Worm (Caenorhabditis elegans) whole organism, mixed stage, embryonic: Measurements from ENCODE around the gene gyf-1.
A peak's percentile ranks its signal among the peaks of the same experiment; 100 is the strongest.

Source experiments
- M03D4.4 ChIP-seq: sonication (generic microtip); optimal IDR thresholded peaks from 2 replicates; lab custom pipeline; 2017; ENCODE audit warnings: mild to moderate bottlenecking, missing genetic modification characterization, missing compliant biosample characterization
- bed-3 ChIP-seq: fragments of 200-800 bp; sonication (Bioruptor generic); optimal IDR thresholded peaks from 3 replicates; lab custom pipeline; 2018; ENCODE audit warnings: mild to moderate bottlenecking, missing genetic modification characterization, moderate library complexity, missing compliant biosample characterization
- blmp-1 ChIP-seq: fragments of 150-350 bp; optimal IDR thresholded peaks from 2 replicates; lab custom pipeline; 2014; ENCODE audit warnings: missing biosample characterization, missing genetic modification characterization
- ceh-39 ChIP-seq: fragments of 150-350 bp; optimal IDR thresholded peaks from 2 replicates; lab custom pipeline; 2014; ENCODE audit warnings: missing biosample characterization, missing genetic modification characterization
- ceh-43 ChIP-seq: fragments of 200-800 bp; sonication (Bioruptor generic); optimal IDR thresholded peaks from 2 replicates; lab custom pipeline; 2018; ENCODE audit warnings: mild to moderate bottlenecking, missing genetic modification characterization, moderate library complexity, missing compliant biosample characterization
- ceh-83 ChIP-seq: fragments of 200-800 bp; sonication (Bioruptor generic); optimal IDR thresholded peaks from 2 replicates; lab custom pipeline; 2018; ENCODE audit warnings: mild to moderate bottlenecking, missing genetic modification characterization, missing compliant biosample characterization
- ces-1 ChIP-seq: fragments of 150-350 bp; optimal IDR thresholded peaks from 2 replicates; lab custom pipeline; 2014; ENCODE audit warnings: missing biosample characterization, missing genetic modification reagents, missing genetic modification characterization
- cnd-1 ChIP-seq: fragments of 200-800 bp; sonication (Bioruptor generic); optimal IDR thresholded peaks from 2 replicates; lab custom pipeline; 2018; ENCODE audit warnings: mild to moderate bottlenecking, missing genetic modification characterization, missing compliant biosample characterization
- drap-1 ChIP-seq: fragments of 200-800 bp; sonication (Bioruptor generic); optimal IDR thresholded peaks from 3 replicates; lab custom pipeline; 2018; ENCODE audit warnings: mild to moderate bottlenecking, missing genetic modification characterization, missing compliant biosample characterization
- elt-1 ChIP-seq: sonication (generic microtip); optimal IDR thresholded peaks from 2 replicates; lab custom pipeline; 2017; ENCODE audit warnings: missing genetic modification characterization, mild to moderate bottlenecking, missing compliant biosample characterization, antibody characterized with exemption, moderate library complexity, borderline replicate concordance; ENCODE audit not compliant: insufficient read depth
- elt-3 ChIP-seq: fragments of 150-350 bp; optimal IDR thresholded peaks from 2 replicates; lab custom pipeline; 2014; ENCODE audit warnings: missing biosample characterization, missing genetic modification characterization
- flh-1 ChIP-seq: fragments of 200-800 bp; sonication (Bioruptor generic); optimal IDR thresholded peaks from 2 replicates; lab custom pipeline; 2018; ENCODE audit warnings: mild to moderate bottlenecking, missing genetic modification characterization, moderate library complexity, missing compliant biosample characterization
- ham-2 ChIP-seq: fragments of 200-800 bp; sonication (Bioruptor generic); optimal IDR thresholded peaks from 2 replicates; lab custom pipeline; 2018; ENCODE audit warnings: mild to moderate bottlenecking, missing genetic modification characterization, missing compliant biosample characterization
- hlh-1 ChIP-seq: fragments of 150-350 bp; optimal IDR thresholded peaks from 2 replicates; lab custom pipeline; 2014; ENCODE audit warnings: missing biosample characterization, missing genetic modification reagents, missing genetic modification characterization
- lin-13 ChIP-seq: fragments of 150-350 bp; optimal IDR thresholded peaks from 2 replicates; lab custom pipeline; 2014; ENCODE audit warnings: missing biosample characterization, missing genetic modification characterization
- lin-32 ChIP-seq: fragments of 200-800 bp; sonication (Bioruptor generic); optimal IDR thresholded peaks from 2 replicates; lab custom pipeline; 2018; ENCODE audit warnings: mild to moderate bottlenecking, missing genetic modification characterization, missing compliant biosample characterization
- lsy-2 ChIP-seq: fragments of 150-350 bp; optimal IDR thresholded peaks from 2 replicates; lab custom pipeline; 2014; ENCODE audit warnings: missing biosample characterization, missing genetic modification characterization
- mab-5 ChIP-seq: fragments of 150-350 bp; optimal IDR thresholded peaks from 2 replicates; lab custom pipeline; 2014; ENCODE audit warnings: missing biosample characterization, missing genetic modification characterization
- mep-1 ChIP-seq: fragments of 150-350 bp; optimal IDR thresholded peaks from 2 replicates; lab custom pipeline; 2017; ENCODE audit warnings: missing biosample characterization, missing genetic modification reagents, missing genetic modification characterization, inconsistent platforms
- mls-2 ChIP-seq: sonication (generic microtip); optimal IDR thresholded peaks from 2 replicates; lab custom pipeline; 2016; ENCODE audit warnings: mild to moderate bottlenecking, missing genetic modification characterization, moderate library complexity, missing compliant biosample characterization
- nhr-237 ChIP-seq: fragments of 150-350 bp; optimal IDR thresholded peaks from 2 replicates; lab custom pipeline; 2014; ENCODE audit warnings: missing biosample characterization, missing genetic modification characterization
- nhr-28 ChIP-seq: fragments of 150-350 bp; optimal IDR thresholded peaks from 2 replicates; lab custom pipeline; 2014; ENCODE audit warnings: missing biosample characterization, missing genetic modification characterization
- nhr-76 ChIP-seq: sonication (generic microtip); optimal IDR thresholded peaks from 2 replicates; lab custom pipeline; 2017; ENCODE audit warnings: missing biosample characterization, missing genetic modification characterization
- pha-4 ChIP-seq: fragments of 150-350 bp; optimal IDR thresholded peaks from 2 replicates; lab custom pipeline; 2018; ENCODE audit warnings: missing biosample characterization, missing genetic modification reagents, missing genetic modification characterization
- sem-2 ChIP-seq: fragments of 200-800 bp; sonication (Bioruptor generic); optimal IDR thresholded peaks from 2 replicates; lab custom pipeline; 2018; ENCODE audit warnings: mild to moderate bottlenecking, missing genetic modification characterization, missing compliant biosample characterization
- snpc-4 ChIP-seq: fragments of 150-350 bp; optimal IDR thresholded peaks from 2 replicates; lab custom pipeline; 2014; ENCODE audit warnings: missing biosample characterization, missing genetic modification characterization
- sptf-1 ChIP-seq: sonication (generic microtip); optimal IDR thresholded peaks from 2 replicates; lab custom pipeline; 2017; ENCODE audit warnings: mild to moderate bottlenecking, missing genetic modification characterization, moderate library complexity, missing compliant biosample characterization
- unc-120 ChIP-seq: sonication (generic microtip); optimal IDR thresholded peaks from 2 replicates; lab custom pipeline; 2017; ENCODE audit warnings: missing genetic modification characterization, missing compliant biosample characterization; ENCODE audit not compliant: poor library complexity, severe bottlenecking
- unc-39 ChIP-seq: fragments of 150-350 bp; optimal IDR thresholded peaks from 2 replicates; lab custom pipeline; 2014; ENCODE audit warnings: missing biosample characterization, missing genetic modification characterization
- unc-62 ChIP-seq: fragments of 150-350 bp; optimal IDR thresholded peaks from 2 replicates; lab custom pipeline; 2014; ENCODE audit warnings: missing biosample characterization, missing genetic modification reagents, missing genetic modification characterization
- zip-8 ChIP-seq: fragments of 150-350 bp; optimal IDR thresholded peaks from 2 replicates; lab custom pipeline; 2014; ENCODE audit warnings: missing biosample characterization, missing genetic modification characterization
- ztf-11 ChIP-seq: fragments of 150-350 bp; optimal IDR thresholded peaks from 2 replicates; lab custom pipeline; 2014; ENCODE audit warnings: missing biosample characterization, missing genetic modification characterization

Gene gyf-1

ce11 chrII:6673894-6674293 lies 10.1 kb upstream of the gyf-1 start, which contains the start of gene H43E16.1:
H43E16.1 (plus strand) TSS chrII:6674268.
- TF ChIP-seq zip-8 (tag; lab: Kevin White, UChicago) (peak; percentile 97), ces-1 (no peak)

DNA sequence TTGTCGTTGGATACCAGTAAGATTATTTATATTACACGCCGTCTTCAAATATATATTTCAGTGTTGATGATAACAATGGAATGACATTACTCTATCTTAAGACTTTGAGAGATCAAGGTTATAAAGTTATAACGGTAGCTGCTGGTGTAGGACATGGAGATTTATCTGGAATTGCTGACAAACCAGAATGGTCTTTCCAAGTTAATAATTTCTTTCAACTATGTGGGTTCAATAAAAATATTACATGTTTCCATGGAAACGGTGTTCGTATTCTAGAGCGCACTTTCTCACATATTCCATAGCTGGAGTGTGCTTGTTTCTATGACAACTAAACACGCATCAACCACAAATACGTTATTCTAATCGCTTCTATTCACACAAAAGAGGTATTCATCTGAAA lies 4.3 kb upstream of the gyf-1 start, which contains the start of gene ift-74:
ift-74 (plus strand) TSS at position 301 of the 400 bp plus-strand sequence.
- no peak for TF ChIP-seq elt-1
- TF ChIP-seq lin-13 (tag; lab: Kevin White, UChicago) = no peak
- no peak for TF ChIP-seq ham-2 (GFP tag; lab: Kevin White, UChicago)
- no peak for TF ChIP-seq zip-8 (tag; lab: Kevin White, UChicago)
- no peak for TF ChIP-seq mep-1 (tag; lab: Kevin White, UChicago)
- TF ChIP-seq unc-39 (tag; lab: Kevin White, UChicago) = no peak
- TF ChIP-seq ceh-83 (GFP tag; lab: Kevin White, UChicago) = no peak
- no peak for TF ChIP-seq nhr-237 (tag; lab: Kevin White, UChicago)
- no peak for TF ChIP-seq M03D4.4
- no peak for TF ChIP-seq hlh-1
- TF ChIP-seq sem-2 (GFP tag; lab: Kevin White, UChicago) = no peak
- TF ChIP-seq sptf-1 = no peak
- TF ChIP-seq snpc-4 (tag; lab: Kevin White, UChicago) = no peak
- no peak for TF ChIP-seq nhr-28
- TF ChIP-seq flh-1 (GFP tag; lab: Kevin White, UChicago) = no peak
- TF ChIP-seq blmp-1 (tag; lab: Kevin White, UChicago) = no peak
- TF ChIP-seq, all 35 proteins: peak for 0

- TF ChIP-seq ham-2 (GFP tag; lab: Kevin White, UChicago) = no peak
- no peak for TF ChIP-seq pha-4
- TF ChIP-seq lin-32 (GFP tag; lab: Kevin White, UChicago) = no peak
- TF ChIP-seq sem-2 (GFP tag; lab: Kevin White, UChicago) = no peak
- no peak for TF ChIP-seq nhr-76
- TF ChIP-seq hlh-1 = no peak
- TF ChIP-seq lsy-2 (tag; lab: Kevin White, UChicago) = no peak
- TF ChIP-seq lin-13 (tag; lab: Kevin White, UChicago) = no peak
- TF ChIP-seq snpc-4 (tag; lab: Kevin White, UChicago) = no peak
- no peak for TF ChIP-seq unc-120 (tag; lab: Kevin White, UChicago)
- no peak for TF ChIP-seq ceh-83 (GFP tag; lab: Kevin White, UChicago)
- no peak for TF ChIP-seq cnd-1 (tag; lab: Kevin White, UChicago)
- TF ChIP-seq flh-1 (GFP tag; lab: Kevin White, UChicago) = no peak
- no peak for TF ChIP-seq sptf-1
- TF ChIP-seq blmp-1 (tag; lab: Kevin White, UChicago) = no peak
- TF ChIP-seq nhr-237 (tag; lab: Kevin White, UChicago) = no peak
- no peak for TF ChIP-seq nhr-28
- no peak for TF ChIP-seq ztf-11
- TF ChIP-seq ceh-39 (tag; lab: Kevin White, UChicago) = no peak
- TF ChIP-seq elt-1 = no peak
Measured at ce11 chrII:6681478-6681877, 2.6 kb upstream of the gyf-1 start.

- TF ChIP-seq hlh-1 (no peak), nhr-237 (tag; lab: Kevin White, UChicago) (no peak), ceh-43 (GFP tag; lab: Kevin White, UChicago) (no peak), cnd-1 (tag; lab: Kevin White, UChicago) (no peak), sem-2 (GFP tag; lab: Kevin White, UChicago) (no peak), lin-32 (GFP tag; lab: Kevin White, UChicago) (no peak), snpc-4 (tag; lab: Kevin White, UChicago) (no peak), mab-5 (no peak), nhr-28 (no peak), flh-1 (GFP tag; lab: Kevin White, UChicago) (no peak), mls-2 (no peak), ham-2 (GFP tag; lab: Kevin White, UChicago) (no peak), mep-1 (tag; lab: Kevin White, UChicago) (no peak), pha-4 (no peak), unc-120 (tag; lab: Kevin White, UChicago) (no peak), ceh-39 (tag; lab: Kevin White, UChicago) (no peak), elt-3 (tag; lab: Kevin White, UChicago) (no peak), ceh-83 (GFP tag; lab: Kevin White, UChicago) (no peak), unc-62 (GFP tag; lab: Kevin White, UChicago) (no peak)
Measured at ce11 chrII:6682918-6683317, 1.1 kb upstream of the gyf-1 start.

- TF ChIP-seq elt-3 (tag; lab: Kevin White, UChicago) = no peak
- no peak for TF ChIP-seq drap-1
- TF ChIP-seq blmp-1 (tag; lab: Kevin White, UChicago) = no peak
- no peak for TF ChIP-seq ham-2 (GFP tag; lab: Kevin White, UChicago)
- no peak for TF ChIP-seq ceh-43 (GFP tag; lab: Kevin White, UChicago)
- TF ChIP-seq M03D4.4 = no peak
- no peak for TF ChIP-seq bed-3
- TF ChIP-seq mls-2 = no peak
- no peak for TF ChIP-seq snpc-4 (tag; lab: Kevin White, UChicago)
- no peak for TF ChIP-seq lsy-2 (tag; lab: Kevin White, UChicago)
- TF ChIP-seq nhr-28 = no peak
- TF ChIP-seq ces-1 = no peak
- TF ChIP-seq unc-39 (tag; lab: Kevin White, UChicago) = no peak
- TF ChIP-seq unc-120 (tag; lab: Kevin White, UChicago) = no peak
- TF ChIP-seq nhr-237 (tag; lab: Kevin White, UChicago) = no peak
- TF ChIP-seq lin-13 (tag; lab: Kevin White, UChicago) = no peak
Measured at ce11 chrII:6685964-6686363, 1.9 kb downstream of the gyf-1 start.
